Worm (Caenorhabditis elegans): ENCODE data around the gene C37C3.17.

Gene C37C3.17

DNA sequence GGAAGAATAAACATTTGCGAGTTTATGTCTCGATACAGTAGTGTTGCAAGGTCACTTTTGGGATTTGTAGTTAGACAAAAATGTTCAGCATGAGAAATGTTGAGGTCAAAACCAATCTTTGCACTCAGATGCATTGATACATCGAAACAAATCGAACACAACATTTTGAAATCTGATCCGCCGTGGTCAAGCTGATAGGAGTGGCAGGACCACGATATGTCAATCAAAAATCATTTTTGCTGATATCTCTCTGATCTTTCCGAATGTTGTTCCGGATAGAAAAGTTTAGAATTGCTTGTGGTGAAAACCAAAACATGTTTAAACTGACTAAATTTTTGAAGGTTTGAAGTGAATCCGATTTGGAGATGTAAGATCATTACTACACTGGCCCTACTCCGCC lies 35.9 kb downstream of the C37C3.17 start:
- no peak for TF ChIP-seq mab-9 (GFP tag; IDR thresholded peaks at IDR 0.05)
- no peak for TF ChIP-seq elt-3 (tag; optimal IDR thresholded peaks at IDR 0.05)
- TF ChIP-seq zag-1 (tag; optimal IDR thresholded peaks at IDR 0.05): no peak
- no peak for TF ChIP-seq ceh-82 (tag; optimal IDR thresholded peaks at IDR 0.05)
- TF ChIP-seq pax-3 (tag; optimal IDR thresholded peaks at IDR 0.05): no peak
- TF ChIP-seq dpl-1 (GFP tag; optimal IDR thresholded peaks at IDR 0.05): no peak
- no peak for TF ChIP-seq nhr-90 (tag; optimal IDR thresholded peaks at IDR 0.05; ENCODE audit: poor library complexity)
- TF ChIP-seq C04F5.9 (tag; optimal IDR thresholded peaks at IDR 0.05): no peak
- TF ChIP-seq lin-14 (GFP tag; optimal IDR thresholded peaks at IDR 0.05): no peak
- no peak for TF ChIP-seq unc-86 (tag; optimal IDR thresholded peaks at IDR 0.05)
- no peak for TF ChIP-seq unc-130 (tag; optimal IDR thresholded peaks at IDR 0.05)
- TF ChIP-seq Y116A8C.19 (tag; optimal IDR thresholded peaks at IDR 0.05; ENCODE audit: borderline replicate concordance): no peak
- TF ChIP-seq mdl-1 (tag; optimal IDR thresholded peaks at IDR 0.05): no peak

DNA sequence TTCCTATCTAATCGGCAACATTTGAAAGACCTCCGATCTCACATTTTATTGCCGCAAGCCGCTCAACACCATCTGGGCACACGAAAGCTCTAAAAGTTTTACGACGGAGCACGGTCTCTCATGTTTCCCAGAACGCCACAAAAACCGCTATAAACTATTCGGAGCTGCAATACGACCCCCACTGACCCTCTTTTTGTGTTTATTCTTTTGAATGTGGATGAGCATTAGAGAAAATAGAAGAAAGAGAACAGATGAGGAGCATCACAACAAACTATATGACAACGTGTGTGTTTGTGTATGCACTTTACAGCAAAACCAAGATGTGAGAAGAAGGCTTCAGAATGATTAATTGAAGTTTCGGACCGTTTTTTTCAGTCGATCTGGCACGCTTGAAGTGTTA lies 37.6 kb downstream of the C37C3.17 start:
- no peak for TF ChIP-seq efl-1 (optimal IDR thresholded peaks at IDR 0.05)
- peak in 1 of 2 experiments; percentile 72 for TF ChIP-seq efl-1 (GFP tag; optimal IDR thresholded peaks at IDR 0.05 in 1 of 2)
- TF ChIP-seq blmp-1 (tag; optimal IDR thresholded peaks at IDR 0.05): no peak
- peak; percentile 70 for TF ChIP-seq dsc-1 (tag; optimal IDR thresholded peaks at IDR 0.05)

DNA sequence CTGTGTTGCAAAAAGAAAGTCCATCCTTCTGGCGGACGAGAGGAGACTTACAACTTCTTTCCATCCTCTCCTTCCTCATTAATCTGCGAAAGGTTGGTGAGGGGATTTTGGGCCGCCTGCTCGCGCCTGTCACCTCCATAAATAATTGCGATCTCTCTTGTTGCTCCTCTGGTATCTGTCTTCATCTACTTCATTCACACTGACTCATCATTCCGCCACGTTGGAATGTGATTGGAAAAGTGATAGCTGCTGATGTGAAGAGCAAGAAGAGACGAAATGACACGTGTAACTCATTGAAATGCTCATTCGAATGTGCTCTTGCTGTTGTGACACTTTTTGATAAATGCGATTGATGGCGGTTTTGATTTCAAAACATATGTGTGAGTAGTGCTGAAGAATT lies 39.0 kb downstream of the C37C3.17 start:
- TF ChIP-seq mdl-1 (tag; optimal IDR thresholded peaks at IDR 0.05): peak in 1 of 2 experiments; percentile 15
- peak; percentile 33 for TF ChIP-seq mef-2 (tag; optimal IDR thresholded peaks at IDR 0.05)
- TF ChIP-seq nhr-90 (tag; optimal IDR thresholded peaks at IDR 0.05; ENCODE audit: poor library complexity): no peak
- peak; percentile 37 for TF ChIP-seq swsn-7 (tag; optimal IDR thresholded peaks at IDR 0.05)
- TF ChIP-seq ztf-4 (tag; optimal IDR thresholded peaks at IDR 0.05): peak; percentile 56
- peak; percentile 33 for TF ChIP-seq tbx-2 (tag; optimal IDR thresholded peaks at IDR 0.05)
- TF ChIP-seq fos-1 (tag; optimal IDR thresholded peaks at IDR 0.05): peak; percentile 39
- TF ChIP-seq efl-3 (GFP tag; optimal IDR thresholded peaks at IDR 0.05): no peak
- TF ChIP-seq nhr-20 (tag; optimal IDR thresholded peaks at IDR 0.05): peak; percentile 44
- peak; percentile 23 for TF ChIP-seq lin-39 (tag; optimal IDR thresholded peaks at IDR 0.05)
- no peak for TF ChIP-seq nhr-85 (tag)
- TF ChIP-seq nhr-76 (tag; optimal IDR thresholded peaks at IDR 0.05): no peak
- TF ChIP-seq F16B12.6 (tag; optimal IDR thresholded peaks at IDR 0.05): no peak
- peak; percentile 49 for TF ChIP-seq dsc-1 (tag; optimal IDR thresholded peaks at IDR 0.05)
- peak; percentile 90 for TF ChIP-seq lin-14 (GFP tag; optimal IDR thresholded peaks at IDR 0.05)
- peak; percentile 31 to 45 for TF ChIP-seq lsy-2 (tag; optimal IDR thresholded peaks at IDR 0.05)
- peak; percentile 86 for TF ChIP-seq nhr-71 (tag; optimal IDR thresholded peaks at IDR 0.05)
- peak; percentile 29 for TF ChIP-seq xbp-1 (tag; optimal IDR thresholded peaks at IDR 0.05)
- peak; percentile 53 for TF ChIP-seq snu-23 (GFP tag; optimal IDR thresholded peaks at IDR 0.05)
- TF ChIP-seq ceh-8 (GFP tag; optimal IDR thresholded peaks at IDR 0.05): no peak
- peak; percentile 47 for TF ChIP-seq nhr-19 (GFP tag; conservative IDR thresholded peaks at IDR 0.05)
- 0 out of 2 replicates have a peak, but pooled peaks have one; percentile 27 for TF ChIP-seq unc-98 (GFP tag; IDR thresholded peaks at IDR 0.05)
- no peak for TF ChIP-seq sup-37 (GFP tag; optimal IDR thresholded peaks at IDR 0.05)
- TF ChIP-seq nhr-237 (tag; optimal IDR thresholded peaks at IDR 0.05): no peak
- peak; percentile 46 for TF ChIP-seq unc-130 (tag; optimal IDR thresholded peaks at IDR 0.05)
- TF ChIP-seq rnt-1 (tag; optimal IDR thresholded peaks at IDR 0.05): peak; percentile 80

DNA sequence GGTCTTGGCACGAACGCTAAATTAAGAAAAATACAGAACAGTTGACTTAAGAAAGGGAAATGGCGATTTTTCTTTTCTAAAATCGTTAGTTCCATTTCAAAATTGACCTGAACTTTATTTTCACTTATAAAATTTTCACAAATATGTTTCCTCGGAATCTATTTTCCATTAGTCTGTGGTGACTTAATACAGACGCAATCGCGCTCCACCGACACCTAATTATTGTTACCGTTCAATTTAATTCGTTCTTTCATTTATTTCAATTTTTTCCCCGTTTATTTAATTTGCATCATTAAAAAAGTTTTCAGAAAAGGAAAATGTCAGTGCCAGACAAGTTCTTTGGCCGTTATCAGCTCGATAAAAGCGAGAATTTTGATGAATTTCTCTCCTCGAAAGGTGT lies 41.4 kb downstream of the C37C3.17 start, which contains the start of gene lbp-4:
lbp-4 (plus strand) TSS at position 309 of the 400 bp plus-strand sequence.
- no peak for TF ChIP-seq tlp-1 (tag; optimal IDR thresholded peaks at IDR 0.05)
- TF ChIP-seq fkh-8 (tag; optimal IDR thresholded peaks at IDR 0.05): peak; percentile 7
- TF ChIP-seq hlh-17 (GFP tag; optimal IDR thresholded peaks at IDR 0.05; ENCODE audit: borderline replicate concordance): no peak
- peak; percentile 36 for TF ChIP-seq nhr-47 (tag; optimal IDR thresholded peaks at IDR 0.05)
- peak; percentile 37 for TF ChIP-seq snu-23 (GFP tag; optimal IDR thresholded peaks at IDR 0.05)
- peak; percentile 83 for TF ChIP-seq C16A3.4 (tag; optimal IDR thresholded peaks at IDR 0.05)
- peak; percentile 54 for TF ChIP-seq nhr-71 (tag; optimal IDR thresholded peaks at IDR 0.05)
- peak; percentile 49 for TF ChIP-seq xbp-1 (tag; optimal IDR thresholded peaks at IDR 0.05)
- TF ChIP-seq vab-15 (tag; optimal IDR thresholded peaks at IDR 0.05): peak; percentile 86
- TF ChIP-seq efl-1 (optimal IDR thresholded peaks at IDR 0.05): peak; percentile 51 to 53
- TF ChIP-seq efl-1 (GFP tag; optimal IDR thresholded peaks at IDR 0.05 in 1 of 2): peak in 1 of 2 experiments; percentile 42
- TF ChIP-seq lsy-2 (tag; optimal IDR thresholded peaks at IDR 0.05): peak; percentile 1 to 81
- peak; percentile 23 for TF ChIP-seq swsn-7 (tag; optimal IDR thresholded peaks at IDR 0.05)
- TF ChIP-seq dsc-1 (tag; optimal IDR thresholded peaks at IDR 0.05): peak; percentile 16
- peak; percentile 83 for TF ChIP-seq lin-14 (GFP tag; optimal IDR thresholded peaks at IDR 0.05)
- TF ChIP-seq egl-27 (tag; optimal IDR thresholded peaks at IDR 0.05): no peak
- peak; percentile 54 for TF ChIP-seq nhr-20 (tag; optimal IDR thresholded peaks at IDR 0.05)
- no peak for TF ChIP-seq blmp-1 (tag; optimal IDR thresholded peaks at IDR 0.05)
- TF ChIP-seq alr-1 (tag; optimal IDR thresholded peaks at IDR 0.05; ENCODE audit: borderline replicate concordance): no peak
- peak in 1 of 3 experiments; percentile 30 for TF ChIP-seq ceh-82 (tag; optimal IDR thresholded peaks at IDR 0.05)

Measured in whole organism, L1 larva.